Fruit fly (Drosophila melanogaster) whole organism, embryonic: ENCODE results near the gene CG13367.

Experiments used
- Antp ChIP-seq: fragments of 200-800 bp; sonication (Bioruptor generic); optimal IDR thresholded peaks from 3 replicates; lab custom pipeline; 2016; ENCODE audit warnings: missing biosample characterization, missing genetic modification characterization
- Atf3 ChIP-seq: fragments of 200-800 bp; sonication (Bioruptor generic); optimal IDR thresholded peaks from 3 replicates; lab custom pipeline; 2016; ENCODE audit warnings: missing biosample characterization, missing genetic modification characterization
- Awh ChIP-seq: fragments of 200-800 bp; sonication (Bioruptor generic); IDR thresholded peaks from 2 replicates; pipeline ENCODE4, ENCODE4 v1.3.6; 2022; ENCODE audit warnings: missing biosample characterization, missing genetic modification characterization
- B-H1 ChIP-seq: fragments of 200-800 bp; sonication (Bioruptor generic); IDR thresholded peaks from 3 replicates; pipeline ENCODE4 v1.3.6; 2022; ENCODE audit warnings: missing biosample characterization, missing genetic modification characterization
- CG10543 ChIP-seq: fragments of 200-800 bp; sonication (Bioruptor generic); optimal IDR thresholded peaks from 3 replicates; lab custom pipeline; 2017; ENCODE audit warnings: missing biosample characterization, mild to moderate bottlenecking, missing genetic modification characterization, moderate library complexity
- CG11247 ChIP-seq: fragments of 200-800 bp; sonication (Bioruptor generic); IDR thresholded peaks from 2 replicates; pipeline ENCODE4 v1.3.6; 2022; ENCODE audit warnings: missing biosample characterization, missing genetic modification characterization
- CG11560 ChIP-seq: fragments of 200-800 bp; sonication (Bioruptor generic); IDR thresholded peaks from 3 replicates; pipeline ENCODE4 v1.3.6; 2022; ENCODE audit warnings: missing biosample characterization, missing genetic modification characterization
- CG12744 ChIP-seq: fragments of 200-800 bp; sonication (Bioruptor generic); optimal IDR thresholded peaks from 2 replicates; lab custom pipeline; 2016; ENCODE audit warnings: missing biosample characterization, missing genetic modification characterization
- CG1529 ChIP-seq: fragments of 200-800 bp; sonication (Bioruptor generic); optimal IDR thresholded peaks from 3 replicates; lab custom pipeline; 2018; ENCODE audit warnings: missing biosample characterization, missing genetic modification characterization
- CG18599 ChIP-seq: fragments of 200-800 bp; sonication (Bioruptor generic); optimal IDR thresholded peaks from 3 replicates; lab custom pipeline; 2017; ENCODE audit warnings: missing biosample characterization, missing genetic modification characterization, mild to moderate bottlenecking, moderate library complexity, missing genetic modification reagents
- CG18764 ChIP-seq: fragments of 200-800 bp; sonication (Bioruptor generic); optimal IDR thresholded peaks from 3 replicates; lab custom pipeline; 2016; ENCODE audit warnings: missing biosample characterization, missing genetic modification characterization
- CG33557 ChIP-seq: fragments of 200-800 bp; sonication (Bioruptor generic); optimal IDR thresholded peaks from 2 replicates; lab custom pipeline; 2019; ENCODE audit warnings: missing biosample characterization, mild to moderate bottlenecking, missing genetic modification characterization, moderate library complexity
- CG4730 ChIP-seq: fragments of 200-800 bp; sonication (Bioruptor generic); IDR thresholded peaks from 2 replicates; pipeline ENCODE4 v1.3.6; 2022; ENCODE audit warnings: missing biosample characterization, missing genetic modification characterization
- CG6254 ChIP-seq: fragments of 200-800 bp; sonication (Bioruptor generic); optimal IDR thresholded peaks from 3 replicates; lab custom pipeline; 2017; ENCODE audit warnings: mild to moderate bottlenecking, missing biosample characterization, missing genetic modification reagents, missing genetic modification characterization
- CG6765 ChIP-seq: fragments of 200-800 bp; sonication (Bioruptor generic); optimal IDR thresholded peaks from 3 replicates; lab custom pipeline; 2017; ENCODE audit warnings: missing biosample characterization, mild to moderate bottlenecking, missing genetic modification characterization
- CG7372 ChIP-seq: fragments of 200-800 bp; sonication (Bioruptor generic); IDR thresholded peaks from 2 replicates; pipeline ENCODE4 v1.3.6; 2022; ENCODE audit warnings: missing biosample characterization, missing genetic modification characterization
- CG7556 ChIP-seq: fragments of 200-800 bp; sonication (Bioruptor generic); optimal IDR thresholded peaks from 2 replicates; lab custom pipeline; 2017; ENCODE audit warnings: missing biosample characterization, mild to moderate bottlenecking, missing genetic modification characterization
- CG7786 ChIP-seq: fragments of 200-800 bp; sonication (Bioruptor generic); optimal IDR thresholded peaks from 2 replicates; lab custom pipeline; 2016; ENCODE audit warnings: missing biosample characterization, missing genetic modification characterization
- CG8359 ChIP-seq: fragments of 200-800 bp; sonication (Bioruptor generic); optimal IDR thresholded peaks from 2 replicates; lab custom pipeline; 2017; ENCODE audit warnings: missing biosample characterization, mild to moderate bottlenecking, missing genetic modification characterization, borderline replicate concordance
- CG8924 ChIP-seq: fragments of 200-800 bp; optimal IDR thresholded peaks from 3 replicates; lab custom pipeline; 2019; ENCODE audit warnings: missing biosample characterization, mild to moderate bottlenecking, missing genetic modification characterization, moderate library complexity
- CG9215 ChIP-seq: fragments of 200-800 bp; sonication (Bioruptor generic); IDR thresholded peaks from 2 replicates; pipeline ENCODE4 v1.3.6; 2022; ENCODE audit warnings: missing biosample characterization, missing genetic modification characterization
- CG9727 ChIP-seq: fragments of 200-800 bp; sonication (Bioruptor generic); optimal IDR thresholded peaks from 3 replicates; lab custom pipeline; 2017; ENCODE audit warnings: missing biosample characterization, mild to moderate bottlenecking, missing genetic modification characterization
- CG9797 ChIP-seq: fragments of 200-800 bp; sonication (Bioruptor generic); optimal IDR thresholded peaks from 3 replicates; lab custom pipeline; 2018; ENCODE audit warnings: missing biosample characterization, mild to moderate bottlenecking, missing genetic modification characterization
- D19B ChIP-seq: fragments of 200-800 bp; sonication (Bioruptor generic); optimal IDR thresholded peaks from 2 replicates; lab custom pipeline; 2017; ENCODE audit warnings: missing biosample characterization, mild to moderate bottlenecking, missing genetic modification characterization
- Doc3 ChIP-seq: fragments of 200-800 bp; sonication (Bioruptor generic); IDR thresholded peaks from 3 replicates; pipeline ENCODE4 v1.3.6; 2022; ENCODE audit warnings: missing biosample characterization, missing genetic modification characterization; ENCODE audit not compliant: partially characterized antibody
- GATAe ChIP-seq: fragments of 200-800 bp; sonication (Bioruptor generic); conservative IDR thresholded peaks from 2 replicates; pipeline ENCODE4 v1.3.6; 2022; ENCODE audit warnings: missing biosample characterization, missing genetic modification characterization
- H2.0 ChIP-seq: fragments of 200-800 bp; sonication (Bioruptor generic); IDR thresholded peaks from 2 replicates; pipeline ENCODE4 v1.3.6; 2022; ENCODE audit warnings: missing biosample characterization, missing genetic modification characterization
- HLHmδ ChIP-seq: fragments of 200-800 bp; sonication (Bioruptor generic); optimal IDR thresholded peaks from 2 replicates; lab custom pipeline; 2018; ENCODE audit warnings: missing biosample characterization, mild to moderate bottlenecking, missing genetic modification characterization, moderate library complexity
- Sry-δ ChIP-seq: fragments of 200-800 bp; sonication (Bioruptor generic); optimal IDR thresholded peaks from 2 replicates; lab custom pipeline; 2016; ENCODE audit warnings: missing biosample characterization, missing genetic modification characterization
- Trl ChIP-seq, 3 experiments: fragments of >200 bp in 2 of 3; fragments of 200-800 bp in 1 of 3; sonication (Bioruptor generic) in 1 of 3; optimal IDR thresholded peaks; 2 replicates in 1 of 3; 3 replicates in 2 of 3; lab custom pipeline; 2016 to 2017; ENCODE audit warnings: missing biosample characterization in 1 of 3, missing genetic modification characterization in 1 of 3
- Xbp1 ChIP-seq: fragments of 200-800 bp; sonication (Bioruptor generic); optimal IDR thresholded peaks from 3 replicates; lab custom pipeline; 2016; ENCODE audit warnings: missing biosample characterization, mild to moderate bottlenecking, missing genetic modification characterization
- ase ChIP-seq: fragments of 200-800 bp; sonication (Bioruptor generic); IDR thresholded peaks from 3 replicates; pipeline ENCODE4 v1.3.6; 2022; ENCODE audit warnings: missing biosample characterization, missing genetic modification characterization
- bab2 ChIP-seq: fragments of 200-800 bp; sonication (Bioruptor generic); optimal IDR thresholded peaks from 2 replicates; lab custom pipeline; 2016; ENCODE audit warnings: missing biosample characterization, missing genetic modification characterization
- bcd ChIP-seq: fragments of 200-800 bp; sonication (Bioruptor generic); optimal IDR thresholded peaks from 2 replicates; lab custom pipeline; 2017; ENCODE audit warnings: missing biosample characterization, mild to moderate bottlenecking, missing genetic modification characterization
- bsh ChIP-seq, 2 experiments: fragments of 200-800 bp; sonication (Bioruptor generic); optimal IDR thresholded peaks; 2 replicates each; lab custom pipeline; 2017 to 2018; ENCODE audit warnings: mild to moderate bottlenecking in 2 of 2, missing biosample characterization in 2 of 2, missing genetic modification characterization in 2 of 2, moderate library complexity in 1 of 2
- crp ChIP-seq, 2 experiments: fragments of 200-800 bp; sonication (Bioruptor generic); optimal IDR thresholded peaks; 2 replicates in 1 of 2; 3 replicates in 1 of 2; lab custom pipeline; 2017; ENCODE audit warnings: missing biosample characterization in 2 of 2, missing genetic modification characterization in 2 of 2, mild to moderate bottlenecking in 1 of 2, moderate library complexity in 1 of 2
- dm ChIP-seq: fragments of 200-800 bp; sonication (Bioruptor generic); optimal IDR thresholded peaks from 3 replicates; lab custom pipeline; 2016; ENCODE audit warnings: missing biosample characterization, missing genetic modification characterization
- dmrt11E ChIP-seq: fragments of 200-800 bp; sonication (Bioruptor generic); optimal IDR thresholded peaks from 3 replicates; lab custom pipeline; 2018; ENCODE audit warnings: missing biosample characterization, mild to moderate bottlenecking, missing genetic modification characterization, moderate library complexity
- dpn ChIP-seq, 2 experiments: fragments of 200-800 bp; sonication (Bioruptor generic); optimal IDR thresholded peaks; 3 replicates each; lab custom pipeline; 2016; ENCODE audit warnings: missing biosample characterization in 2 of 2, missing genetic modification characterization in 2 of 2
- her ChIP-seq: fragments of 200-800 bp; sonication (Bioruptor generic); optimal IDR thresholded peaks from 2 replicates; lab custom pipeline; 2016; ENCODE audit warnings: missing biosample characterization, missing genetic modification characterization
- maf-S ChIP-seq: fragments of 200-800 bp; sonication (Bioruptor generic); optimal IDR thresholded peaks from 2 replicates; lab custom pipeline; 2016; ENCODE audit warnings: missing biosample characterization, missing genetic modification characterization
- onecut ChIP-seq: fragments of 200-800 bp; sonication (Bioruptor generic); IDR thresholded peaks from 2 replicates; pipeline ENCODE4 v1.3.6; 2022; ENCODE audit warnings: missing biosample characterization, missing genetic modification characterization
- trem ChIP-seq: fragments of 200-800 bp; optimal IDR thresholded peaks from 3 replicates; lab custom pipeline; 2019; ENCODE audit warnings: missing biosample characterization, mild to moderate bottlenecking, missing genetic modification characterization, moderate library complexity
- tup ChIP-seq: fragments of 200-800 bp; sonication (Bioruptor generic); optimal IDR thresholded peaks from 2 replicates; lab custom pipeline; 2016; ENCODE audit warnings: missing biosample characterization, mild to moderate bottlenecking, missing genetic modification characterization, moderate library complexity
- zen ChIP-seq: fragments of 200-800 bp; sonication (Bioruptor generic); optimal IDR thresholded peaks from 3 replicates; lab custom pipeline; 2018; ENCODE audit warnings: missing biosample characterization, mild to moderate bottlenecking, missing genetic modification characterization, moderate library complexity

The CG13367 gene

dm6 chrX:629239-629821, 15.2 kb upstream of the CG13367 start, which contains the start of the genes RpL36 and Mybbp1A (continued):
- TF ChIP-seq CG7372 (GFP tag; lab: Robert Waterston, UW) (peak; percentile 54; the same call in 1 of the 2 replicates), D19B (GFP tag; lab: Kevin White, UChicago) (peak; percentile 43), tup (no peak), CG18764 (GFP tag; lab: Kevin White, UChicago) (peak; percentile 60), CG7556 (GFP tag; lab: Kevin White, UChicago) (peak; percentile 49), bab2 (GFP tag; lab: Kevin White, UChicago) (peak; percentile 62), Doc3 (GFP tag; lab: Robert Waterston, UW) (peak; percentile 73; the same call in 2 of the 3 replicates), dmrt11E (tag; lab: Kevin White, UChicago) (peak; percentile 66), Sry-δ (GFP tag; lab: Kevin White, UChicago) (peak; percentile 98), crp (GFP tag; optimal IDR thresholded peaks at IDR 0.05; lab: Kevin White, UChicago) (peak in 1 of 2 experiments; percentile 56), trem (tag; lab: Kevin White, UChicago) (peak; percentile 76), GATAe (GFP tag; lab: Robert Waterston, UW) (no peak), B-H1 (peak; percentile 20; the same call in 1 of the 3 replicates), CG6765 (GFP tag; lab: Kevin White, UChicago) (peak; percentile 79), CG12744 (GFP tag; lab: Kevin White, UChicago) (peak; percentile 52), Antp (GFP tag; lab: Kevin White, UChicago) (peak; percentile 62), her (GFP tag; lab: Kevin White, UChicago) (peak; percentile 86), CG11560 (peak; percentile 42; the same call in 1 of the 3 replicates), bcd (peak; percentile 84), zen (tag; lab: Kevin White, UChicago) (peak; percentile 29), CG18599 (GFP tag; lab: Kevin White, UChicago) (peak; percentile 80), H2.0 (GFP tag; lab: Robert Waterston, UW) (peak; percentile 66), onecut (GFP tag; lab: Robert Waterston, UW) (peak; percentile 67), Xbp1 (GFP tag; lab: Kevin White, UChicago) (peak; percentile 66), dm (GFP tag; lab: Kevin White, UChicago) (peak; percentile 95), HLHmδ (GFP tag; lab: Kevin White, UChicago) (peak; percentile 74), CG9215 (GFP tag; lab: Robert Waterston, UW) (peak; percentile 29; the same call in 1 of the 2 replicates), CG8924 (peak; percentile 39), CG33557 (no peak), dpn (GFP tag; optimal IDR thresholded peaks at IDR 0.05; lab: Kevin White, UChicago) (peak; percentile 54 to 82), Awh (peak; percentile 15; the same call in 1 of the 2 replicates), Atf3 (GFP tag; lab: Kevin White, UChicago) (peak; percentile 62), CG7786 (GFP tag; lab: Kevin White, UChicago) (peak; percentile 70), CG9727 (GFP tag; lab: Kevin White, UChicago) (peak; percentile 88), CG6254 (GFP tag; lab: Kevin White, UChicago) (peak; percentile 59), Trl (optimal IDR thresholded peaks at IDR 0.05; lab: Kevin White, UChicago) (no peak), Trl (GFP tag; optimal IDR thresholded peaks at IDR 0.05; lab: Kevin White, UChicago) (peak; percentile 80), CG10543 (peak; percentile 89), bsh (GFP tag; optimal IDR thresholded peaks at IDR 0.05; lab: Kevin White, UChicago) (peak; percentile 57 to 58), CG4730 (GFP tag; lab: Robert Waterston, UW) (peak; percentile 41; the same call in 1 of the 2 replicates), CG9797 (GFP tag; lab: Kevin White, UChicago) (peak; percentile 68), CG8359 (GFP tag; lab: Kevin White, UChicago) (peak; percentile 8), ase (peak; percentile 56; the same call in 2 of the 3 replicates), maf-S (peak; percentile 82), CG11247 (GFP tag; lab: Robert Waterston, UW) (peak; percentile 63; the same call in 1 of the 2 replicates), CG1529 (GFP tag; lab: Kevin White, UChicago) (peak; percentile 23)
- TF ChIP-seq, all 482 proteins: peak for 385
